Worm (Caenorhabditis elegans): ENCODE data around the gene feh-1.
"Not testable (repeated sequence)": the region's sequence is repeated elsewhere in the genome, so short reads cannot be mapped to it uniquely, and the experiment has no call there.

feh-1 gene

ce11 chrIII:2540520-2540919 lies 9.2 kb upstream of the feh-1 start:
- TF ChIP-seq tab-1 (GFP tag; IDR thresholded peaks at IDR 0.05) = no peak
- TF ChIP-seq ztf-29 (GFP tag; IDR thresholded peaks at IDR 0.05) = no peak

- TF ChIP-seq ztf-23 (GFP tag; IDR thresholded peaks at IDR 0.05) (no peak), ref-1 (GFP tag; conservative IDR thresholded peaks at IDR 0.05) (no peak), klf-2 (GFP tag; conservative IDR thresholded peaks at IDR 0.05) (no peak), T22C8.4 (GFP tag; IDR thresholded peaks at IDR 0.05) (no peak), cog-1 (tag; optimal IDR thresholded peaks at IDR 0.05) (no peak), tab-1 (GFP tag; IDR thresholded peaks at IDR 0.05) (no peak), flt-1 (GFP tag; IDR thresholded peaks at IDR 0.05) (no peak), med-1 (GFP tag; optimal IDR thresholded peaks at IDR 0.05; ENCODE audit: insufficient read depth) (no peak), ztf-29 (GFP tag; IDR thresholded peaks at IDR 0.05) (no peak)
Observed at ce11 chrIII:2546298-2546697, 3.4 kb upstream of the feh-1 start.

- no peak for TF ChIP-seq ztf-23 (GFP tag; IDR thresholded peaks at IDR 0.05)
- no peak for TF ChIP-seq klf-2 (GFP tag; conservative IDR thresholded peaks at IDR 0.05)
- TF ChIP-seq tab-1 (GFP tag; IDR thresholded peaks at IDR 0.05) = no peak
- TF ChIP-seq flt-1 (GFP tag; IDR thresholded peaks at IDR 0.05) = no peak
- no peak for TF ChIP-seq ztf-29 (GFP tag; IDR thresholded peaks at IDR 0.05)
- no peak for TF ChIP-seq med-1 (GFP tag; optimal IDR thresholded peaks at IDR 0.05; ENCODE audit: insufficient read depth)
- no peak for TF ChIP-seq T22C8.4 (GFP tag; IDR thresholded peaks at IDR 0.05)
- no peak for TF ChIP-seq ref-1 (GFP tag; conservative IDR thresholded peaks at IDR 0.05)
- no peak for TF ChIP-seq cog-1 (tag; optimal IDR thresholded peaks at IDR 0.05)
Observed at ce11 chrIII:2551981-2552380, 2.3 kb downstream of the feh-1 start.

- no peak for TF ChIP-seq tab-1 (GFP tag; IDR thresholded peaks at IDR 0.05)
- no peak for TF ChIP-seq ref-1 (GFP tag; conservative IDR thresholded peaks at IDR 0.05)
- no peak for TF ChIP-seq T22C8.4 (GFP tag; IDR thresholded peaks at IDR 0.05)
- no peak for TF ChIP-seq med-1 (GFP tag; optimal IDR thresholded peaks at IDR 0.05; ENCODE audit: insufficient read depth)
- no peak for TF ChIP-seq ztf-23 (GFP tag; IDR thresholded peaks at IDR 0.05)
- TF ChIP-seq ztf-29 (GFP tag; IDR thresholded peaks at IDR 0.05) = no peak
- no peak for TF ChIP-seq cog-1 (tag; optimal IDR thresholded peaks at IDR 0.05)
- no peak for TF ChIP-seq klf-2 (GFP tag; conservative IDR thresholded peaks at IDR 0.05)
- TF ChIP-seq flt-1 (GFP tag; IDR thresholded peaks at IDR 0.05) = no peak
Observed at ce11 chrIII:2552382-2552781, 2.7 kb downstream of the feh-1 start.

- TF ChIP-seq tab-1 (GFP tag; IDR thresholded peaks at IDR 0.05) (0 out of 2 replicates have a peak, but pooled peaks have one; percentile 52), T22C8.4 (GFP tag; IDR thresholded peaks at IDR 0.05) (no peak)
Observed at ce11 chrIII:2553579-2553978, 3.9 kb downstream of the feh-1 start.

ce11 chrIII:2560763-2561162 lies 11.0 kb downstream of the feh-1 start:
- TF ChIP-seq ztf-23 (GFP tag; IDR thresholded peaks at IDR 0.05) (no peak), tab-1 (GFP tag; IDR thresholded peaks at IDR 0.05) (no peak), ztf-29 (GFP tag; IDR thresholded peaks at IDR 0.05) (no peak), T22C8.4 (GFP tag; IDR thresholded peaks at IDR 0.05) (no peak), cog-1 (tag; optimal IDR thresholded peaks at IDR 0.05) (no peak), med-1 (GFP tag; optimal IDR thresholded peaks at IDR 0.05; ENCODE audit: insufficient read depth) (no peak), flt-1 (GFP tag; IDR thresholded peaks at IDR 0.05) (no peak)

- no peak for TF ChIP-seq ztf-29 (GFP tag; IDR thresholded peaks at IDR 0.05)
- no peak for TF ChIP-seq med-1 (GFP tag; optimal IDR thresholded peaks at IDR 0.05; ENCODE audit: insufficient read depth)
- TF ChIP-seq ref-1 (GFP tag; conservative IDR thresholded peaks at IDR 0.05) = no peak
- TF ChIP-seq ztf-23 (GFP tag; IDR thresholded peaks at IDR 0.05) = no peak
- TF ChIP-seq flt-1 (GFP tag; IDR thresholded peaks at IDR 0.05) = no peak
- no peak for TF ChIP-seq T22C8.4 (GFP tag; IDR thresholded peaks at IDR 0.05)
- TF ChIP-seq cog-1 (tag; optimal IDR thresholded peaks at IDR 0.05) = no peak
- no peak for TF ChIP-seq klf-2 (GFP tag; conservative IDR thresholded peaks at IDR 0.05)
- no peak for TF ChIP-seq tab-1 (GFP tag; IDR thresholded peaks at IDR 0.05)
Observed at ce11 chrIII:2561410-2561809, 11.7 kb downstream of the feh-1 start, which contains the start of gene nhr-239. Gene nhr-239 (plus strand): TSS chrIII:2561710.

ce11 chrIII:2563033-2563656 lies 13.4 kb downstream of the feh-1 start:
- TF ChIP-seq ztf-23 (GFP tag; IDR thresholded peaks at IDR 0.05) = no peak
- TF ChIP-seq cog-1 (tag; optimal IDR thresholded peaks at IDR 0.05) = no peak
- no peak for TF ChIP-seq tab-1 (GFP tag; IDR thresholded peaks at IDR 0.05)

ce11 chrIII:2563883-2564282 lies 14.2 kb downstream of the feh-1 start, which contains the start of gene Y54F10AM.11:
Gene Y54F10AM.11 (minus strand): TSS chrIII:2563983.
- not testable (repeated sequence) for TF ChIP-seq ref-1 (GFP tag; conservative IDR thresholded peaks at IDR 0.05); tab-1 (GFP tag; IDR thresholded peaks at IDR 0.05); ztf-23 (GFP tag; IDR thresholded peaks at IDR 0.05)

ce11 chrIII:2571447-2571846 lies 21.7 kb downstream of the feh-1 start, which contains the start of gene Y54F10AR.2:
Gene Y54F10AR.2 (minus strand): TSS chrIII:2571547.
- TF ChIP-seq ztf-23 (GFP tag; IDR thresholded peaks at IDR 0.05) (no peak), ref-1 (GFP tag; conservative IDR thresholded peaks at IDR 0.05) (no peak), klf-2 (GFP tag; conservative IDR thresholded peaks at IDR 0.05) (no peak), cog-1 (tag; optimal IDR thresholded peaks at IDR 0.05) (no peak), med-1 (GFP tag; optimal IDR thresholded peaks at IDR 0.05; ENCODE audit: insufficient read depth) (no peak), tab-1 (GFP tag; IDR thresholded peaks at IDR 0.05) (no peak)

- no peak for TF ChIP-seq ztf-23 (GFP tag; IDR thresholded peaks at IDR 0.05)
- TF ChIP-seq med-1 (GFP tag; optimal IDR thresholded peaks at IDR 0.05; ENCODE audit: insufficient read depth) = no peak
- TF ChIP-seq tab-1 (GFP tag; IDR thresholded peaks at IDR 0.05) = no peak
- no peak for TF ChIP-seq ztf-29 (GFP tag; IDR thresholded peaks at IDR 0.05)
- no peak for TF ChIP-seq klf-2 (GFP tag; conservative IDR thresholded peaks at IDR 0.05)
- no peak for TF ChIP-seq cog-1 (tag; optimal IDR thresholded peaks at IDR 0.05)
- TF ChIP-seq flt-1 (GFP tag; IDR thresholded peaks at IDR 0.05) = no peak
- TF ChIP-seq T22C8.4 (GFP tag; IDR thresholded peaks at IDR 0.05) = no peak
- TF ChIP-seq ref-1 (GFP tag; conservative IDR thresholded peaks at IDR 0.05) = no peak
Observed at ce11 chrIII:2572421-2572820, 22.7 kb downstream of the feh-1 start.

Measured in whole organism, midembryonic.